Fruit fly (Drosophila melanogaster) Kc167 (cell line): ENCODE measurements around the gene Wnt10.

Experiments used
- h ChIP-seq: fragments of >200 bp; optimal IDR thresholded peaks from 3 replicates; lab custom pipeline; 2018; ENCODE audit warnings: missing external identifiers
- psq ChIP-seq: fragments of >200 bp; optimal IDR thresholded peaks from 2 replicates; lab custom pipeline; 2017; ENCODE audit warnings: missing external identifiers

DNA sequence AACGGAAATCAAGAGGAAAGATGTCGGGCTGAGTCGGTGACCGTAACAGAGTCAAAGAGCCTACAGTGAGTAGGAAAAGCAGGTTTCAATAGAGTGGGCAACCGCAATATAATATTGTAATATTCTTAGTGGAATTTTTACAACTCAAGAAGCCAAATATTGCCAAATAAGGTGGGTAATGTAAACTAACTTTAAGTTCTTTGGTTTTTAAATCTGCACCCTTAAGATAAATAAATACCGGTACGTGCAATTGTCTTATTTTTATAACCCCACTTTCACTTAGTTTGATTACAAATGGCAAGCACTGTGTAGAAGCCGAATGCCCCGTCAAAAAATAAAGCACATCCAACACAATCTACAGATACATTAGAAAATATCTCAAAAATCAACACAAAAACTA, 30.4 kb upstream of the Wnt10 start:
- TF ChIP-seq psq (lab: Kevin White, UChicago): no peak
- TF ChIP-seq h (lab: Kevin White, UChicago): no peak
